Worm (Caenorhabditis elegans): ENCODE results near the gene Y4C6B.7.

The Y4C6B.7 gene

DNA sequence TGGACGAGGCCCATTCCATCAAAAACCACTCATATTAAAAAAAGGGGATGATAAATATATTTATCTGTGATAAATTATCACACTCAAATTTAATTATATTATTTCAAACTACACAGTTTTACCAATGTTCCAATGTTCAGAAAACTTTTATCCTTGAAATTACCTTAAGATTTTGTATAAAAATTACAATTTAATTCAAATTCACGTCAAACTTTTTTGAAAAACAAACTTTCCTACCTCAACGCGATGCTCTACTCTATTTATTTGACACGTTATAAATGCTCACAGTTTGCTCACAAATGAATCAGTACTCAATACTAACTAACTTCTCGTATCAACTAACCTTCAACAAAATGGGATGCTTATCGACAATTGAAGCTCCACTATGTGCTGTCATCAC is 29.3 kb upstream of the Y4C6B.7 start, which contains the start of gene F41H10.1:
Gene F41H10.1 (plus strand): TSS at position 301 of the 400 bp plus-strand sequence.
- TF ChIP-seq ceh-82 (tag; optimal IDR thresholded peaks at IDR 0.05): no peak
- no peak for TF ChIP-seq unc-39 (tag; optimal IDR thresholded peaks at IDR 0.05)
- TF ChIP-seq jun-1 (tag; optimal IDR thresholded peaks at IDR 0.05): no peak
- no peak for TF ChIP-seq mml-1 (tag; optimal IDR thresholded peaks at IDR 0.05)

DNA sequence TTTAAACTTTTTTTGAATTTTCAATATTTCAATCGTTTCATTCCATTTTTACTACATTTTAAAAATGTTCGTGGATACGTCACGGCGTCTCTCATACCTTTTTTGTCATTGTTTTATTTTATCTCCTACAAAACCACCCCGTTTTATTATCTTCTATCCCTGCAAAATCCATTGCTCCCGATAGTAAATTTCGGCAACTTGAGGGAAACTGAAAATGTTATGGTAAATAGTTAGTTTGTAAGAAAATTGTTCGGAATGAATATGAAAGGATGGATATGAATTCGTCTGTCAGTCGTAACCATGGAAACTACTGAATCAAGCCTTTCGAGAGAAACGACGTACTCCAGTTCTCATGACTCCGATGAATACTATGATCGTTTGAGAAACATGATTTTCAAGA is 28.1 kb upstream of the Y4C6B.7 start, which contains the start of gene F41H10.2:
Gene F41H10.2 (plus strand): TSS at position 301 of the 400 bp plus-strand sequence.
- TF ChIP-seq unc-62 (GFP tag; optimal IDR thresholded peaks at IDR 0.05) (no peak), ceh-28 (tag; optimal IDR thresholded peaks at IDR 0.05) (no peak), ztf-4 (tag; optimal IDR thresholded peaks at IDR 0.05) (no peak), lsy-12 (tag; optimal IDR thresholded peaks at IDR 0.05) (no peak), nhr-28 (tag; optimal IDR thresholded peaks at IDR 0.05) (no peak), fkh-2 (tag; optimal IDR thresholded peaks at IDR 0.05) (no peak), nhr-43 (tag; optimal IDR thresholded peaks at IDR 0.05; ENCODE audit: poor library complexity, severe bottlenecking) (no peak), mdl-1 (tag; optimal IDR thresholded peaks at IDR 0.05) (no peak), nhr-67 (tag; optimal IDR thresholded peaks at IDR 0.05) (no peak), nhr-25 (tag; optimal IDR thresholded peaks at IDR 0.05) (no peak), eor-1 (tag; optimal IDR thresholded peaks at IDR 0.05) (no peak), elt-2 (tag; optimal IDR thresholded peaks at IDR 0.05) (no peak), pqm-1 (tag; optimal IDR thresholded peaks at IDR 0.05) (no peak), nhr-76 (tag; optimal IDR thresholded peaks at IDR 0.05) (no peak), zag-1 (tag; optimal IDR thresholded peaks at IDR 0.05) (no peak), jun-1 (tag; optimal IDR thresholded peaks at IDR 0.05) (no peak), nhr-77 (tag; optimal IDR thresholded peaks at IDR 0.05) (no peak), R02D3.7 (tag; optimal IDR thresholded peaks at IDR 0.05) (no peak)

DNA sequence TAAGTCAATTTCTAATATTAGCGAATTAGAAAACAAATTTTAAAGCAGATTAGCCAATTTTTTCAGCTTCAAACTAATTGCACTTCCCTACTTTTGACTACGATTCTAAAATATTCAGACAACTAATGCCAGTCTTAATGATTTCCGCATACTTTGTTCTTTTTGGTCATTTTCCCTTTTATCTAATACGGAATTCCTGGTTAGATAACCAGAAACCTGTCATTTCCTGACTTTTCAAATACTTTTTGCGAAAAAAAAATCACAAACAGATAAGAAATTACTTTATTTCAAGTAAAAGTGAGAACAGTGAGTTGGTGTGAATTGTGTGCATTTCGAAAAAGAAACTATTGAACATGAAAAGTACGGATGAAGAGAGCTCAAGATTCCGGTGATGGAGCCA is 26.9 kb upstream of the Y4C6B.7 start:
- TF ChIP-seq elt-2 (tag; optimal IDR thresholded peaks at IDR 0.05) (peak; percentile 83), mml-1 (tag; optimal IDR thresholded peaks at IDR 0.05) (no peak), skn-1 (tag; optimal IDR thresholded peaks at IDR 0.05) (no peak), pqm-1 (tag; optimal IDR thresholded peaks at IDR 0.05) (peak; percentile 46), ama-1 (optimal IDR thresholded peaks at IDR 0.05) (no peak), sea-2 (GFP tag; optimal IDR thresholded peaks at IDR 0.05) (no peak), lin-39 (tag; optimal IDR thresholded peaks at IDR 0.05) (no peak)

DNA sequence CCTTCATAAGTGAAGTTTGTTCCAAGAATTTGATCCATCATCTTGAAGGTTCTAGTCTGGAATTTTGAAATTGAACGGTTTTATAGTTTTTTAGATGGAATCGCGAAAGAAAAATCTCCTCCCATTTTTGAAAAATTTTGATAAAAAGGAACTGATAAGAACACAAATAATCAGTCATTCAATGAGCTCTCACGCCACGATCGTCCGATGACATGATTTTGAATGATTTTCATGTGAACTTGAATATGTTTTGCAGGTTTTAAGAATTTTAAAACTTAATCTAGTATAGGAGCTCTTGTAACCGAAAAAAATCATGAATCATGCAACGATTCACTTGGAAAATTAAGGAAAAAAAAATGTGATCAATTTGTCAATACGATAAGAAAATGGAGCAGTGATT is 23.8 kb upstream of the Y4C6B.7 start, which contains the start of gene elo-5:
Gene elo-5 (minus strand): TSS at position 56 of the 400 bp plus-strand sequence.
- TF ChIP-seq pha-4 (tag; optimal IDR thresholded peaks at IDR 0.05): peak; percentile 47
- peak; percentile 91 for TF ChIP-seq elt-2 (tag; optimal IDR thresholded peaks at IDR 0.05)
- TF ChIP-seq pqm-1 (tag; optimal IDR thresholded peaks at IDR 0.05): peak; percentile 52
- no peak for TF ChIP-seq egl-5 (tag; optimal IDR thresholded peaks at IDR 0.05)

DNA sequence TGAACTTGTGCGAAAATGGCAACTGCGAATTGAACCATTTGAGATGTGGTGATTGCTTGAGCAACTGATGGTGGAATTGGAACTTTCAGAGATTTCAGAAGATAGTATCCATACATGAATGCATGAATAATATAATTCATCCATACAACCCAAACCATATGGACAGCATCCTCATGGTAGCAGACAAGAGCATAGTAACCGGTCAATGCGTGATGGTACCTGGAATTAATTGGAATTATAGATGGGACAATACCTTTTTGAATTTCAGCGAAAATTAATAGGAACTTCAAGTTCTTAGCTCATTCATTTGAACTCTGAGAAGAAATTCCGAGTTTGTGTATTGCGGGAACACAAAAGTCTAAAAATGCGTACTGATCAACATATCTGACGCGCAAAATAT is 21.7 kb upstream of the Y4C6B.7 start:
- no peak for TF ChIP-seq pha-4 (tag; optimal IDR thresholded peaks at IDR 0.05)
- no peak for TF ChIP-seq egl-5 (tag; optimal IDR thresholded peaks at IDR 0.05)
- TF ChIP-seq ceh-28 (tag; optimal IDR thresholded peaks at IDR 0.05): no peak
- TF ChIP-seq nhr-28 (tag; optimal IDR thresholded peaks at IDR 0.05): no peak
- no peak for TF ChIP-seq ama-1 (optimal IDR thresholded peaks at IDR 0.05)
- no peak for TF ChIP-seq ceh-9 (tag; optimal IDR thresholded peaks at IDR 0.05)
- no peak for TF ChIP-seq nhr-76 (tag; optimal IDR thresholded peaks at IDR 0.05)
- TF ChIP-seq mdl-1 (tag; optimal IDR thresholded peaks at IDR 0.05): no peak
- TF ChIP-seq ceh-82 (tag; optimal IDR thresholded peaks at IDR 0.05): no peak

DNA sequence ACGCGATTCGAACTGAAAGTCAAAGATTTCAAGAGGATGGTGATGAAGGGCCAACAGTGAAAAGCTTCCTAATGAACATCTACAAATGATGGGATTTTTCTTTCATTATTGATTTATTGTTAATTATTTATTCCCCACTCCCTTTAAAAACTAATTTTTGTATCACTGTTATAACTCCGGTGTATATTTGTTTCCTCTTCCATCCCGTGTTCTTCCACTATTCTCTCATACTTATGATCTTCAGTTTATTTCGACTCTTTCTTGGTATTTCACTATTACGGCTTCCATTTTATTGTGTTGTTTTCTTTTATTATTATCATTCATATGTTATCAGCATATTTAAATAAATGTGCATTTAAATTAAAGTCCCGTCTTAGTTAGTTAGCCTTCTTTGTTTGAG is 21.1 kb upstream of the Y4C6B.7 start:
- TF ChIP-seq elt-2 (tag; optimal IDR thresholded peaks at IDR 0.05) (peak; percentile 55), fos-1 (tag; optimal IDR thresholded peaks at IDR 0.05) (peak; percentile 57), nhr-77 (tag; optimal IDR thresholded peaks at IDR 0.05) (peak; percentile 13), nhr-43 (tag; optimal IDR thresholded peaks at IDR 0.05; ENCODE audit: poor library complexity, severe bottlenecking) (no peak), ceh-28 (tag; optimal IDR thresholded peaks at IDR 0.05) (peak; percentile 27)

DNA sequence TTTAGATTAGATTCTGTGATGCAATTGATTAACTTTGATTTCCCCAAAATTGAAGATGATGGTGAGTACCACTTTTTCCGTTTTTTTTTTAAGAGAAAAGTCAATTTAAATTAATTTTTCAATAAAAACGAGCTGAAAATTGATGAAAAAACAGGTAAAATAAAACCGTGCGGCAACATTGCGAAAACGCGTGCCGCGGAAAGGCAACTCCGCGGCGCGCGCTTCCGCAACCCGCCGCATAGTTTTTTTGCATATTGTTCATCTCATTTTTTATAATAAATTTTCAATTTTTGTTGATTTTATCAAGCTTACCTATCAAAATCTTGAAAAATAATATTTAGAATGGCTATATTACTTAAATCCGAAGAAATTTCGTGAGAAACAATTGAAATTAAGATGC is 17.6 kb upstream of the Y4C6B.7 start:
- TF ChIP-seq nfya-1 (tag; optimal IDR thresholded peaks at IDR 0.05; ENCODE audit: insufficient read depth) (peak; percentile 40), nhr-23 (tag; optimal IDR thresholded peaks at IDR 0.05) (peak; percentile 42), ama-1 (optimal IDR thresholded peaks at IDR 0.05) (no peak)
